Worm (Caenorhabditis elegans): Measurements from ENCODE around the gene fkh-2.

The fkh-2 gene

ce11 chrX:3738617-3739016, 3.5 kb downstream of the fkh-2 start:
- TF ChIP-seq alr-1 (tag; optimal IDR thresholded peaks at IDR 0.05), result no peak
- TF ChIP-seq elt-1 (tag; optimal IDR thresholded peaks at IDR 0.05), result no peak

- TF ChIP-seq elt-1 (tag; optimal IDR thresholded peaks at IDR 0.05) (no peak), egl-27 (tag; optimal IDR thresholded peaks at IDR 0.05) (no peak)
These were observed 8.4 kb downstream of the fkh-2 start, which contains the start of gene tag-18 for ce11 chrX:3733732-3734131. TSS of gene tag-18 (minus strand) at chrX:3734036.

ce11 chrX:3733321-3733720, 8.8 kb downstream of the fkh-2 start:
- peak; percentile 18 for TF ChIP-seq F13H6.1 (tag; optimal IDR thresholded peaks at IDR 0.05)
- no peak for TF ChIP-seq lin-11 (tag; optimal IDR thresholded peaks at IDR 0.05)

ce11 chrX:3728970-3729369, 13.2 kb downstream of the fkh-2 start, which contains the start of gene aex-4:
TSS of gene aex-4 (plus strand) at chrX:3729281.
- TF ChIP-seq sma-3 (GFP tag; optimal IDR thresholded peaks at IDR 0.05) (no peak), crh-2 (tag; optimal IDR thresholded peaks at IDR 0.05) (peak; percentile 64), F13H6.1 (tag; optimal IDR thresholded peaks at IDR 0.05) (peak; percentile 47), ztf-11 (tag; optimal IDR thresholded peaks at IDR 0.05) (no peak), R02D3.7 (tag; optimal IDR thresholded peaks at IDR 0.05) (no peak), nhr-129 (tag; optimal IDR thresholded peaks at IDR 0.05) (peak; percentile 23), sma-9 (GFP tag; optimal IDR thresholded peaks at IDR 0.05) (peak; percentile 85), sma-9 (tag; optimal IDR thresholded peaks at IDR 0.05) (no peak), lsy-2 (tag; optimal IDR thresholded peaks at IDR 0.05) (no peak), unc-62 (GFP tag; optimal IDR thresholded peaks at IDR 0.05) (no peak), peb-1 (tag; optimal IDR thresholded peaks at IDR 0.05) (no peak), elt-3 (tag; optimal IDR thresholded peaks at IDR 0.05) (no peak), gmeb-1 (tag; optimal IDR thresholded peaks at IDR 0.05) (peak; percentile 51), fos-1 (tag; optimal IDR thresholded peaks at IDR 0.05) (peak; percentile 96), ceh-16 (tag; optimal IDR thresholded peaks at IDR 0.05) (no peak)

ce11 chrX:3727274-3727673, 14.8 kb downstream of the fkh-2 start, which contains the start of gene nlp-1:
TSS of gene nlp-1 (plus strand) at chrX:3727574.
- no peak for TF ChIP-seq peb-1 (tag; optimal IDR thresholded peaks at IDR 0.05)
- TF ChIP-seq ceh-16 (tag; optimal IDR thresholded peaks at IDR 0.05), result no peak
- no peak for TF ChIP-seq ZK546.5 (tag; optimal IDR thresholded peaks at IDR 0.05)
- TF ChIP-seq fos-1 (tag; optimal IDR thresholded peaks at IDR 0.05), result no peak
- TF ChIP-seq C34F6.9 (tag; optimal IDR thresholded peaks at IDR 0.05), result no peak
- TF ChIP-seq ztf-1 (GFP tag; conservative IDR thresholded peaks at IDR 0.05), result no peak
- no peak for TF ChIP-seq zag-1 (tag; optimal IDR thresholded peaks at IDR 0.05)
- TF ChIP-seq egl-27 (tag; optimal IDR thresholded peaks at IDR 0.05), result no peak
- TF ChIP-seq nhr-6 (tag; optimal IDR thresholded peaks at IDR 0.05), result no peak
- no peak for TF ChIP-seq sem-4 (tag; optimal IDR thresholded peaks at IDR 0.05)
- TF ChIP-seq crh-2 (tag; optimal IDR thresholded peaks at IDR 0.05), result no peak
- TF ChIP-seq sma-3 (GFP tag; optimal IDR thresholded peaks at IDR 0.05), result no peak
- no peak for TF ChIP-seq ama-1 (optimal IDR thresholded peaks at IDR 0.05)
- no peak for TF ChIP-seq lsy-2 (tag; optimal IDR thresholded peaks at IDR 0.05)
- no peak for TF ChIP-seq R02D3.7 (tag; optimal IDR thresholded peaks at IDR 0.05)
- no peak for TF ChIP-seq unc-39 (tag; optimal IDR thresholded peaks at IDR 0.05)
- no peak for TF ChIP-seq nhr-23 (tag; optimal IDR thresholded peaks at IDR 0.05)

ce11 chrX:3725437-3725836, 16.7 kb downstream of the fkh-2 start:
- TF ChIP-seq nhr-25 (tag; optimal IDR thresholded peaks at IDR 0.05) (no peak), nhr-237 (tag; optimal IDR thresholded peaks at IDR 0.05) (no peak), lin-11 (tag; optimal IDR thresholded peaks at IDR 0.05) (no peak), ZK546.5 (tag; optimal IDR thresholded peaks at IDR 0.05) (no peak), sma-9 (GFP tag; optimal IDR thresholded peaks at IDR 0.05) (no peak), sma-9 (tag; optimal IDR thresholded peaks at IDR 0.05) (no peak), aly-2 (tag; optimal IDR thresholded peaks at IDR 0.05) (no peak)

- TF ChIP-seq nhr-21 (tag; optimal IDR thresholded peaks at IDR 0.05) (no peak), snpc-4 (tag; optimal IDR thresholded peaks at IDR 0.05) (no peak), egl-27 (tag; optimal IDR thresholded peaks at IDR 0.05) (no peak), nhr-11 (tag; optimal IDR thresholded peaks at IDR 0.05) (no peak), ztf-4 (tag; optimal IDR thresholded peaks at IDR 0.05) (no peak), sem-4 (tag; optimal IDR thresholded peaks at IDR 0.05) (no peak), ztf-1 (GFP tag; conservative IDR thresholded peaks at IDR 0.05) (no peak), nhr-129 (tag; optimal IDR thresholded peaks at IDR 0.05) (no peak), elt-1 (tag; optimal IDR thresholded peaks at IDR 0.05) (no peak), ZK546.5 (tag; optimal IDR thresholded peaks at IDR 0.05) (no peak), ceh-16 (tag; optimal IDR thresholded peaks at IDR 0.05) (no peak), ama-1 (optimal IDR thresholded peaks at IDR 0.05) (no peak), ceh-82 (tag; optimal IDR thresholded peaks at IDR 0.05) (no peak), crh-2 (tag; optimal IDR thresholded peaks at IDR 0.05) (no peak), aly-2 (tag; optimal IDR thresholded peaks at IDR 0.05) (no peak), mdl-1 (tag; optimal IDR thresholded peaks at IDR 0.05) (no peak), blmp-1 (tag; optimal IDR thresholded peaks at IDR 0.05; ENCODE audit: insufficient read depth) (no peak), lin-13 (GFP tag; optimal IDR thresholded peaks at IDR 0.05) (no peak), mbf-1 (tag; optimal IDR thresholded peaks at IDR 0.05) (no peak)
These were observed 26.3 kb downstream of the fkh-2 start for ce11 chrX:3715835-3716234.
